Fruit fly (Drosophila melanogaster): ENCODE measurements around the gene Tie.

DNA sequence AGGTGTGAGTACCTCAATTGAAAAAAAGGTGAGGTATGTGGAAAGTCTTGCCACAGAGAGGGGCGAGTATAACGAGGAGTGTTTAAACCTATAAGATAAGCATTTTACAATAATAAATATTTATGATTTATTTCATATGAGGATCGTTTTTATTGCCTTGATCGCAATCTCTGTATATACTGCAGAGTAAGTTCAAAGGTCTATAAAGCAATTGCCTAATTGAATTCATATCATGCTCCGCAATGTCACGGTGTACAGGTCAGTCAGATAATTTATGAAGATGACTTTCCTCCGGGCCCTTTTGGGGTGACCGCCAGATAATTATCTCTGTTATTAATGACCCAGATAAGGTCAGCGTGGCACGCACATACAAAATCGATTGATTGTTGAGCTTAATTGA, 16.4 kb upstream of the Tie start:
- TF ChIP-seq CG32006 (GFP tag; optimal IDR thresholded peaks at IDR 0.05) (no peak), CG6792 (GFP tag; optimal IDR thresholded peaks at IDR 0.05) (no peak), esn (GFP tag; optimal IDR thresholded peaks at IDR 0.05) (no peak), CG3919 (GFP tag; optimal IDR thresholded peaks at IDR 0.05) (no peak)

Measured in whole organism, prepupa.